Worm (Caenorhabditis elegans) whole organism, L1 larva: Measurements from ENCODE around the gene F26F12.4.

Experiments used
- C04F5.9 ChIP-seq: sonication (generic microtip); optimal IDR thresholded peaks from 2 replicates; lab custom pipeline; 2016; ENCODE audit warnings: missing genetic modification characterization, missing compliant biosample characterization
- C16A3.4 ChIP-seq: fragments of 150-350 bp; optimal IDR thresholded peaks from 2 replicates; lab custom pipeline; 2014; ENCODE audit warnings: missing biosample characterization, missing genetic modification characterization
- F16B12.6 ChIP-seq: fragments of 150-350 bp; optimal IDR thresholded peaks from 2 replicates; lab custom pipeline; 2014; ENCODE audit warnings: missing biosample characterization, missing genetic modification characterization
- aha-1 ChIP-seq: fragments of 150-350 bp; optimal IDR thresholded peaks from 2 replicates; lab custom pipeline; 2014; ENCODE audit warnings: missing biosample characterization, missing genetic modification characterization
- ama-1 ChIP-seq: fragments of 150-350 bp; optimal IDR thresholded peaks from 2 replicates; lab custom pipeline; 2014
- ceh-8 ChIP-seq: fragments of 200-800 bp; sonication (Bioruptor generic); optimal IDR thresholded peaks from 2 replicates; lab custom pipeline; 2018; ENCODE audit warnings: mild to moderate bottlenecking, missing genetic modification characterization, moderate library complexity, missing compliant biosample characterization
- ceh-82 ChIP-seq, 3 experiments: fragments of 150-350 bp in 1 of 3; sonication (generic microtip) in 2 of 3; optimal IDR thresholded peaks; 2 replicates each; lab custom pipeline; 2014 to 2017; ENCODE audit warnings: missing biosample characterization in 3 of 3, missing genetic modification characterization in 3 of 3
- ceh-90 ChIP-seq: sonication (generic microtip); optimal IDR thresholded peaks from 2 replicates; lab custom pipeline; 2016; ENCODE audit warnings: missing genetic modification characterization, missing compliant biosample characterization
- ces-1 ChIP-seq: fragments of 150-350 bp; optimal IDR thresholded peaks from 2 replicates; lab custom pipeline; 2014; ENCODE audit warnings: missing biosample characterization, missing genetic modification reagents, missing genetic modification characterization
- dpl-1 ChIP-seq, 3 experiments: fragments of 150-350 bp in 2 of 3; sonication (generic microtip) in 1 of 3; optimal IDR thresholded peaks; 2 replicates each; lab custom pipeline; 2014 to 2017; ENCODE audit warnings: missing biosample characterization in 3 of 3, missing genetic modification characterization in 3 of 3, missing genetic modification reagents in 3 of 3
- dsc-1 ChIP-seq: sonication (generic microtip); optimal IDR thresholded peaks from 2 replicates; lab custom pipeline; 2016; ENCODE audit warnings: mild to moderate bottlenecking, missing genetic modification characterization, missing compliant biosample characterization
- efl-1 ChIP-seq, 4 experiments: fragments of 150-350 bp; optimal IDR thresholded peaks in 3 of 4; peaks in 1 of 4; 1 replicate in 1 of 4; 2 replicates in 3 of 4; lab custom pipeline; 2014; ENCODE audit warnings: missing biosample characterization in 2 of 4, missing genetic modification characterization in 2 of 4, missing genetic modification reagents in 2 of 4
- efl-3 ChIP-seq: fragments of 200-800 bp; sonication (Bioruptor generic); optimal IDR thresholded peaks from 2 replicates; lab custom pipeline; 2018; ENCODE audit warnings: mild to moderate bottlenecking, missing genetic modification characterization, missing compliant biosample characterization
- egl-13 ChIP-seq: sonication (generic microtip); optimal IDR thresholded peaks from 2 replicates; lab custom pipeline; 2016; ENCODE audit warnings: missing genotype, missing genetic modification reagents, missing genetic modification characterization, missing compliant biosample characterization
- elt-2 ChIP-seq: sonication (generic microtip); optimal IDR thresholded peaks from 2 replicates; lab custom pipeline; 2016; ENCODE audit warnings: missing genetic modification characterization, mild to moderate bottlenecking, inconsistent platforms, missing compliant biosample characterization, missing genetic modification reagents
- elt-3 ChIP-seq, 6 experiments: fragments of 150-350 bp in 1 of 6; sonication (generic microtip); optimal IDR thresholded peaks; 2 replicates each; lab custom pipeline; 2017 to 2018; ENCODE audit warnings: missing biosample characterization in 6 of 6, missing genetic modification characterization in 6 of 6, inconsistent platforms in 1 of 6
- ets-5 ChIP-seq: fragments of 200-800 bp; sonication (Bioruptor generic); IDR thresholded peaks from 2 replicates; pipeline ENCODE4 v1.3.6; 2022; ENCODE audit warnings: missing genetic modification characterization, missing compliant biosample characterization
- fkh-10 ChIP-seq: sonication (generic microtip); optimal IDR thresholded peaks from 2 replicates; lab custom pipeline; 2017; ENCODE audit warnings: missing biosample characterization, missing genetic modification reagents, missing genetic modification characterization
- fkh-4 ChIP-seq: sonication (generic microtip); optimal IDR thresholded peaks from 2 replicates; lab custom pipeline; 2016; ENCODE audit warnings: missing compliant biosample characterization, missing genetic modification characterization, borderline replicate concordance
- fkh-8 ChIP-seq: sonication (generic microtip); optimal IDR thresholded peaks from 2 replicates; lab custom pipeline; 2016; ENCODE audit warnings: mild to moderate bottlenecking, missing genetic modification characterization, missing compliant biosample characterization
- hpl-2 ChIP-seq: fragments of 150-350 bp; optimal IDR thresholded peaks from 2 replicates; lab custom pipeline; 2014; ENCODE audit warnings: missing biosample characterization, missing genetic modification reagents, missing genetic modification characterization
- jun-1 ChIP-seq: fragments of 150-350 bp; optimal IDR thresholded peaks from 2 replicates; lab custom pipeline; 2014; ENCODE audit warnings: missing biosample characterization, missing genetic modification reagents, missing genetic modification characterization
- lin-13 ChIP-seq: fragments of 150-350 bp; optimal IDR thresholded peaks from 2 replicates; lab custom pipeline; 2014; ENCODE audit warnings: missing biosample characterization, missing genetic modification reagents, missing genetic modification characterization
- lin-14 ChIP-seq: fragments of 200-800 bp; sonication (Bioruptor generic); optimal IDR thresholded peaks from 2 replicates; lab custom pipeline; 2018; ENCODE audit warnings: mild to moderate bottlenecking, missing genetic modification characterization, moderate library complexity, missing compliant biosample characterization
- lir-3 ChIP-seq: sonication (generic microtip); optimal IDR thresholded peaks from 2 replicates; lab custom pipeline; 2016; ENCODE audit warnings: mild to moderate bottlenecking, missing genetic modification characterization, moderate library complexity, missing compliant biosample characterization; ENCODE audit not compliant: poor library complexity
- mdl-1 ChIP-seq, 2 experiments: fragments of 150-350 bp; optimal IDR thresholded peaks; 2 replicates each; lab custom pipeline; 2014 to 2017; ENCODE audit warnings: missing biosample characterization in 2 of 2, missing genetic modification characterization in 2 of 2, inconsistent platforms in 1 of 2
- mef-2 ChIP-seq: fragments of 150-350 bp; optimal IDR thresholded peaks from 2 replicates; lab custom pipeline; 2014; ENCODE audit warnings: missing biosample characterization, missing genetic modification characterization
- mep-1 ChIP-seq: fragments of 150-350 bp; optimal IDR thresholded peaks from 2 replicates; lab custom pipeline; 2014; ENCODE audit warnings: missing biosample characterization, missing genetic modification characterization
- nhr-11 ChIP-seq: fragments of 150-350 bp; optimal IDR thresholded peaks from 2 replicates; lab custom pipeline; 2014; ENCODE audit warnings: missing biosample characterization, missing genetic modification characterization
- nhr-12 ChIP-seq: sonication (generic microtip); optimal IDR thresholded peaks from 2 replicates; lab custom pipeline; 2017; ENCODE audit warnings: missing biosample characterization, missing genetic modification characterization
- nhr-20 ChIP-seq: sonication (generic microtip); optimal IDR thresholded peaks from 2 replicates; lab custom pipeline; 2016; ENCODE audit warnings: mild to moderate bottlenecking, missing genetic modification characterization, missing compliant biosample characterization
- nhr-237 ChIP-seq: fragments of 150-350 bp; optimal IDR thresholded peaks from 2 replicates; lab custom pipeline; 2014; ENCODE audit warnings: missing biosample characterization, missing genetic modification characterization
- nhr-28 ChIP-seq: fragments of 150-350 bp; optimal IDR thresholded peaks from 2 replicates; lab custom pipeline; 2014; ENCODE audit warnings: missing biosample characterization, missing genetic modification characterization
- nhr-71 ChIP-seq: sonication (generic microtip); optimal IDR thresholded peaks from 2 replicates; lab custom pipeline; 2016; ENCODE audit warnings: mild to moderate bottlenecking, missing genetic modification characterization, moderate library complexity, missing compliant biosample characterization
- nhr-84 ChIP-seq: sonication (generic microtip); optimal IDR thresholded peaks from 2 replicates; lab custom pipeline; 2017; ENCODE audit warnings: missing biosample characterization, missing genetic modification characterization
- pag-3 ChIP-seq: sonication (generic microtip); optimal IDR thresholded peaks from 2 replicates; lab custom pipeline; 2017; ENCODE audit warnings: missing genetic modification characterization, mild to moderate bottlenecking, missing compliant biosample characterization, antibody characterized with exemption, borderline replicate concordance; ENCODE audit not compliant: insufficient read depth
- pax-3 ChIP-seq: fragments of 200-800 bp; sonication (Bioruptor generic); optimal IDR thresholded peaks from 2 replicates; lab custom pipeline; 2018; ENCODE audit warnings: mild to moderate bottlenecking, missing genetic modification characterization, moderate library complexity, missing compliant biosample characterization
- skn-1 ChIP-seq: fragments of 150-350 bp; optimal IDR thresholded peaks from 2 replicates; lab custom pipeline; 2014; ENCODE audit warnings: missing biosample characterization, missing genetic modification characterization
- snpc-4 ChIP-seq: fragments of 150-350 bp; optimal IDR thresholded peaks from 2 replicates; lab custom pipeline; 2014; ENCODE audit warnings: missing biosample characterization, missing genetic modification characterization
- swsn-7 ChIP-seq: sonication (generic microtip); optimal IDR thresholded peaks from 2 replicates; lab custom pipeline; 2016; ENCODE audit warnings: missing genetic modification characterization, missing compliant biosample characterization
- tlp-1 ChIP-seq: fragments of 150-350 bp; optimal IDR thresholded peaks from 2 replicates; lab custom pipeline; 2014; ENCODE audit warnings: missing biosample characterization, missing genetic modification characterization
- unc-30 ChIP-seq: sonication (generic microtip); optimal IDR thresholded peaks from 2 replicates; lab custom pipeline; 2017; ENCODE audit warnings: missing biosample characterization, missing genetic modification characterization
- unc-86 ChIP-seq: sonication (generic microtip); optimal IDR thresholded peaks from 2 replicates; lab custom pipeline; 2016; ENCODE audit warnings: missing genetic modification characterization, missing compliant biosample characterization
- xbp-1 ChIP-seq: sonication (generic microtip); optimal IDR thresholded peaks from 2 replicates; lab custom pipeline; 2016; ENCODE audit warnings: missing genetic modification characterization, missing compliant biosample characterization
- zag-1 ChIP-seq: fragments of 150-350 bp; optimal IDR thresholded peaks from 2 replicates; lab custom pipeline; 2014; ENCODE audit warnings: missing biosample characterization, missing genetic modification characterization
- zip-4 ChIP-seq: fragments of 200-800 bp; sonication (Bioruptor generic); optimal IDR thresholded peaks from 2 replicates; lab custom pipeline; 2018; ENCODE audit warnings: mild to moderate bottlenecking, missing genetic modification characterization, moderate library complexity, missing compliant biosample characterization
- ztf-4 ChIP-seq: fragments of 150-350 bp; optimal IDR thresholded peaks from 2 replicates; lab custom pipeline; 2014; ENCODE audit warnings: missing biosample characterization, missing genetic modification characterization

Gene F26F12.4

DNA sequence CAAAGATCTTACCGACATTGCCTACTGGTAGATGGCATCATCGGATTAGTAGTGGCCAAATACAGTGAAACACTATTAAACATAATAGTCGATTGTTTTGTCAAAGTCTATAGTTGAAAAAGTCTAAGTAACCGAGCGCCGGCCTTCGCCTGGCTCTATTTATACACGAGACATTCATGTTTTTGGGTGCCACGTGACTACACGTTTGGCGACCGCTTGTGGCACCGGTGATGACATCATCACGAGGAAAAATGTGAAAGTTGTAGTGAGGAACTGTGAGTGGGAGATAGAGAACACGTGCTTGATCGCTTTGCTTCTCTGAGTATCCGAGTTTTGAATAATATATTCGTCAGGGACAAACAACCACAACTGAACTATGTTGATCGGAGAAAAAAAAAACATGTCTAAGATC, 24.8 kb downstream of the F26F12.4 start (continued):
- TF ChIP-seq dsc-1 (tag; lab: Kevin White, UChicago) (peak; percentile 31), egl-13 (no peak), ceh-90 (tag; lab: Kevin White, UChicago) (no peak), lin-14 (GFP tag; lab: Kevin White, UChicago) (peak; percentile 91), nhr-28 (no peak), hpl-2 (GFP tag; lab: Kevin White, UChicago) (peak; percentile 55), mep-1 (tag; lab: Kevin White, UChicago) (peak; percentile 78), zip-4 (GFP tag; lab: Kevin White, UChicago) (peak; percentile 5), jun-1 (tag; lab: Kevin White, UChicago) (peak; percentile 46), nhr-12 (tag; lab: Kevin White, UChicago) (no peak), snpc-4 (tag; lab: Kevin White, UChicago) (peak; percentile 68), C16A3.4 (tag; lab: Kevin White, UChicago) (peak; percentile 64), nhr-71 (tag; lab: Kevin White, UChicago) (peak; percentile 97), pax-3 (tag; lab: Kevin White, UChicago) (peak; percentile 67), lin-13 (peak; percentile 61), C04F5.9 (tag; lab: Kevin White, UChicago) (peak; percentile 66)

DNA sequence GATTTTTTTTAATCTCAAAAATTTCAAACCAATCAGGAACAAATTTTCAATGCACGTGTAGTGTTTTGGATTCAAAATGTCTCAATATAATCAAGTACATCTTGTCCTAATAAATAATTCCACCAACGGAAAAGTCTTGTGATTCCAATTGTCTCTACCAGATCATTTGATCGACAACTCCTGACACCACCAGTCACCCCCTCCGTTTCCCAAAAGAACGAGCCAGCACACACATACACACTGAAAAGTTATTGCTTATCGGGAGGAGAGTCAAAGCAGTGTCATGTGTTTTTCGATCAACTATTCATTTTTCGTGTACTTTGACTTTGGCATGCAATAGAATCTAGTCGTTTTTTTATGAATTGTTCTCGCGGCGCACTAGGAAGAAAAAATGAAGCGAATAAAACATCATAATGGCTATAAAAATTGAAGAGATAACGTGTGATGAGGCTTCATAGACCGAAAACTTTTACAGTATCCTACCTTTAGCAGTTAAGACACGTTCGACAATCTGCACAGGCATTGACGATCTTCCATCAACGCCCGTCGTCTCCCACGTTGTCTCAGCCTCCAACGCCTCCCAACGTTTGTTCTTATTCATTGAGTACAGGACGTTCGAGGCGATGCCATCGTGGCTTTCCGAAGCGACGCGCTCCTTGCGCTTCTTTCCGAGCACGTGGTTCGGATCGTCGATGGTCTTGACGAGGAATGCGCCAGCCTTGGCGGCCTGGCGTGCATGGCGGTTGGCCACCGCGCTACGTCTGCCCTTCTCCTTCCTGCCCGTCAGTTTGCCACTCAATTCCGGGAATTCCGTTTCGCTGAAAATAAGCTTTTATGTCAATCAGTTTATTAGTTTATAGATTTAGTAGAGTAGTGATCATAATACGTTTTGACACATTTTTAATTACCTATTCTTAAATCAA, 25.5 kb downstream of the F26F12.4 start:
- TF ChIP-seq mdl-1 (tag; optimal IDR thresholded peaks at IDR 0.05; lab: Kevin White, UChicago) (peak in 1 of 2 experiments; percentile 88), unc-30 (tag; lab: Kevin White, UChicago) (no peak), nhr-20 (tag; lab: Kevin White, UChicago) (peak; percentile 76), F16B12.6 (tag; lab: Kevin White, UChicago) (no peak), tlp-1 (tag; lab: Kevin White, UChicago) (no peak), elt-2 (tag; lab: Kevin White, UChicago) (peak; percentile 80), lin-14 (GFP tag; lab: Kevin White, UChicago) (peak; percentile 78), zip-4 (GFP tag; lab: Kevin White, UChicago) (no peak), mef-2 (tag; lab: Kevin White, UChicago) (no peak), fkh-4 (tag; lab: Kevin White, UChicago) (peak; percentile 74), ceh-82 (tag; optimal IDR thresholded peaks at IDR 0.05; lab: Kevin White, UChicago) (peak in 1 of 3 experiments; percentile 5), ets-5 (GFP tag; lab: Robert Waterston, UW) (no peak), fkh-8 (tag; lab: Kevin White, UChicago) (peak; percentile 60), C04F5.9 (tag; lab: Kevin White, UChicago) (no peak), efl-1 (optimal IDR thresholded peaks at IDR 0.05; lab: Kevin White, UChicago) (peak; percentile 3 to 12), efl-1 (GFP tag; optimal IDR thresholded peaks at IDR 0.05 in 1 of 2; lab: Kevin White, UChicago) (peak in 1 of 2 experiments; percentile 92), ces-1 (GFP tag; lab: Kevin White, UChicago) (no peak), aha-1 (tag; lab: Kevin White, UChicago) (no peak), hpl-2 (GFP tag; lab: Kevin White, UChicago) (no peak), ama-1 (lab: Kevin White, UChicago) (peak; percentile 75), nhr-11 (tag; lab: Kevin White, UChicago) (peak; percentile 73), elt-3 (tag; optimal IDR thresholded peaks at IDR 0.05; lab: Kevin White, UChicago) (peak in 1 of 6 experiments; percentile 22), pag-3 (tag; lab: Kevin White, UChicago) (no peak), ztf-4 (tag; lab: Kevin White, UChicago) (peak; percentile 47), skn-1 (tag; lab: Kevin White, UChicago) (peak; percentile 48), zag-1 (tag; lab: Kevin White, UChicago) (no peak), C16A3.4 (tag; lab: Kevin White, UChicago) (peak; percentile 8), xbp-1 (tag; lab: Kevin White, UChicago) (peak; percentile 11), unc-86 (tag; lab: Kevin White, UChicago) (no peak), lir-3 (tag; lab: Kevin White, UChicago) (peak; percentile 43), ceh-8 (no peak), nhr-84 (tag; lab: Kevin White, UChicago) (no peak), efl-3 (GFP tag; lab: Kevin White, UChicago) (no peak), swsn-7 (tag; lab: Kevin White, UChicago) (peak; percentile 26), fkh-10 (GFP tag; lab: Kevin White, UChicago) (no peak), dpl-1 (GFP tag; optimal IDR thresholded peaks at IDR 0.05; lab: Kevin White, UChicago) (peak in 2 of 3 experiments; percentile 33 to 41), nhr-237 (tag; lab: Kevin White, UChicago) (no peak), nhr-12 (tag; lab: Kevin White, UChicago) (no peak)
